Worm (Caenorhabditis elegans): Measurements from ENCODE around the gene Y116A8A.150.
"Not testable (repeated sequence)": the region's sequence is repeated elsewhere in the genome, so short reads cannot be mapped to it uniquely, and the experiment has no call there.

Y116A8A.150 gene

DNA sequence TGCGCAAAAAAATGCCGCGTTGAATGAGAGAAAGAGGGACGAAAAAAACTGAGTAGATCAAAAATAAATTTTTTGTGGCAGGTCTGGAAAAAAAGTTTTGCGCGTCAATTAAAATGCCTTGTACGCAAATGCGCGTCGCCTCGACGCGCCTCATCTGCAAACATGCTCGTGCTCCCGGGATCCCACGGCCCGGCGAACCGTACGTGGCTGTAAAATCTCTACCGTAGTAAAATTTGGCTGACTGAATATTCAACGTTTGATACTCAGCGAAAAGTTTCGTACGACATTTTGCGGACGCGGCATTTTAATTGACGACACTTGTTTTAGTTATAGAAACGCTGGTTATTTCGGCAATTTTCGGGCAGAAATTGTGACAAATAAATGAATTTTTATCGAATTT is 2.6 kb upstream of the Y116A8A.150 start (continued):
- TF ChIP-seq lin-1 (GFP tag; IDR thresholded peaks at IDR 0.05), result peak; percentile 96
- TF ChIP-seq mes-2 (tag; optimal IDR thresholded peaks at IDR 0.05; ENCODE audit: poor library complexity, severe bottlenecking), result peak; percentile 82
- TF ChIP-seq zfp-3 (GFP tag; conservative IDR thresholded peaks at IDR 0.05), result peak; percentile 98
- TF ChIP-seq tag-97 (GFP tag; IDR thresholded peaks at IDR 0.05), result peak; percentile 97
- peak; percentile 14 for TF ChIP-seq unc-130 (GFP tag; optimal IDR thresholded peaks at IDR 0.05)
- TF ChIP-seq dmd-6 (GFP tag; IDR thresholded peaks at IDR 0.05), result peak; percentile 97
- peak; percentile 98 for TF ChIP-seq snpc-1.2 (GFP tag; IDR thresholded peaks at IDR 0.05)
- peak; percentile 91; the same call in 1 of the 2 replicates for TF ChIP-seq daf-8 (GFP tag; IDR thresholded peaks at IDR 0.05)
- TF ChIP-seq Y105C5A.15 (GFP tag; IDR thresholded peaks at IDR 0.05), result peak; percentile 55; the same call in 1 of the 2 replicates
- TF ChIP-seq tra-1 (GFP tag; IDR thresholded peaks at IDR 0.05), result peak; percentile 95
- peak; percentile 64 for TF ChIP-seq T20F7.1 (GFP tag; optimal IDR thresholded peaks at IDR 0.05)
- peak; percentile 95 for TF ChIP-seq vab-7 (GFP tag; IDR thresholded peaks at IDR 0.05)
- TF ChIP-seq madf-5 (GFP tag; IDR thresholded peaks at IDR 0.05), result peak in 1 of 2 experiments; percentile 90; a peak in 1 of 4 replicates
- 0 out of 2 replicates have a peak, but pooled peaks have one; percentile 35 for TF ChIP-seq lim-7 (GFP tag; IDR thresholded peaks at IDR 0.05)
- peak; percentile 93 for TF ChIP-seq arid-1 (GFP tag; conservative IDR thresholded peaks at IDR 0.05)
- peak; percentile 37 for TF ChIP-seq dve-1 (tag; optimal IDR thresholded peaks at IDR 0.05; ENCODE audit: insufficient read depth)
- TF ChIP-seq dmd-9 (GFP tag; IDR thresholded peaks at IDR 0.05), result peak; percentile 99
- peak; percentile 94 for TF ChIP-seq saeg-2 (GFP tag; IDR thresholded peaks at IDR 0.05)
- TF ChIP-seq pha-4 (GFP tag; IDR thresholded peaks at IDR 0.05), result peak; percentile 97
- not testable (repeated sequence) for TF ChIP-seq pha-4 (tag; optimal IDR thresholded peaks at IDR 0.05); daf-16 (GFP tag; optimal IDR thresholded peaks at IDR 0.05)
- TF ChIP-seq F44E2.7 (GFP tag; IDR thresholded peaks at IDR 0.05), result 0 out of 2 replicates have a peak, but pooled peaks have one; percentile 21
- TF ChIP-seq mep-1 (tag; optimal IDR thresholded peaks at IDR 0.05), result peak; percentile 23
- TF ChIP-seq lin-29 (GFP tag; IDR thresholded peaks at IDR 0.05), result peak; percentile 99
- TF ChIP-seq Y48G9A.11 (GFP tag; IDR thresholded peaks at IDR 0.05), result peak; percentile 92
- peak; percentile 98 for TF ChIP-seq T26A8.4 (GFP tag; IDR thresholded peaks at IDR 0.05)
- TF ChIP-seq daf-16 (tag; optimal IDR thresholded peaks at IDR 0.05), result peak; percentile 21
- peak; percentile 84 for TF ChIP-seq mxl-2 (GFP tag; conservative IDR thresholded peaks at IDR 0.05)
- peak; percentile 86 for TF ChIP-seq ZK337.2 (GFP tag; IDR thresholded peaks at IDR 0.05)
- TF ChIP-seq nhr-42 (GFP tag; IDR thresholded peaks at IDR 0.05), result peak; percentile 99
- peak; percentile 68 for TF ChIP-seq F10B5.3 (tag; optimal IDR thresholded peaks at IDR 0.05)

ce11 chrIV:16843563-16843962 is 790 bp upstream of the Y116A8A.150 start:
- peak; percentile 90 for TF ChIP-seq snpc-1.2 (GFP tag; IDR thresholded peaks at IDR 0.05)
- TF ChIP-seq lin-38 (GFP tag; IDR thresholded peaks at IDR 0.05), result peak; percentile 21; the same call in 1 of the 2 replicates
- TF ChIP-seq lim-7 (GFP tag; IDR thresholded peaks at IDR 0.05), result peak; percentile 54; the same call in 1 of the 2 replicates
- 0 out of 2 replicates have a peak, but pooled peaks have one; percentile 12 for TF ChIP-seq vab-7 (GFP tag; IDR thresholded peaks at IDR 0.05)

DNA sequence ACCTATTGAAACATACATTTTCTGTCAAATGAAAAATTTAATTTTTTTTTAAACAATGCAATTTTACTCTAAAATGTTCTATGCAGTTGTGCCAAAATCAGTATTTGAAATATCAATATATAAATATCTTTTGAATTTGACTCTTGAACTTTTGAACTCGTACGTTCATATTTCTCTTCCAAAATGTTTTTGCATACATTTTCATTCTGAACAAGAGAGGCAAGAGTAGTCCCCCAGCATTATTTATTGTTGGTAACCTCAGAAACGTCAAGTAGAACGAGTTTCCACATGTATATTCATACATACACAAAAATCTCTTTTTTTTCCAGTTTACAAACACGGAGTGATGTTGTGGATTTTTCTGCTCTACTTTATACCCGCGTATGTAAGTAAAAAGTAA is 11.4 kb downstream of the Y116A8A.150 start, which contains the start of gene clec-194:
Gene clec-194, plus strand, starts transcription at position 301 of the 400 bp plus-strand sequence.
- TF ChIP-seq zfp-2 (tag; optimal IDR thresholded peaks at IDR 0.05) (no peak), T26A8.4 (GFP tag; IDR thresholded peaks at IDR 0.05) (no peak), ceh-62 (tag; optimal IDR thresholded peaks at IDR 0.05) (no peak)

ce11 chrIV:16829896-16830295 is 12.9 kb downstream of the Y116A8A.150 start, which contains the start of gene Y116A8A.7:
Gene Y116A8A.7, plus strand, starts transcription at chrIV:16830196.
- TF ChIP-seq zag-1 (tag; optimal IDR thresholded peaks at IDR 0.05), result no peak
- TF ChIP-seq ZK546.5 (tag; optimal IDR thresholded peaks at IDR 0.05), result no peak
- TF ChIP-seq nhr-10 (tag; optimal IDR thresholded peaks at IDR 0.05), result no peak
- TF ChIP-seq ama-1 (optimal IDR thresholded peaks at IDR 0.05), result no peak
- TF ChIP-seq lim-7 (GFP tag; IDR thresholded peaks at IDR 0.05), result no peak
- TF ChIP-seq nhr-111 (GFP tag; optimal IDR thresholded peaks at IDR 0.05), result no peak
- TF ChIP-seq T20F7.1 (GFP tag; optimal IDR thresholded peaks at IDR 0.05), result no peak
- no peak for TF ChIP-seq spr-1 (tag; optimal IDR thresholded peaks at IDR 0.05)
- TF ChIP-seq jun-1 (tag; optimal IDR thresholded peaks at IDR 0.05), result no peak
- no peak for TF ChIP-seq Y105C5A.15 (GFP tag; IDR thresholded peaks at IDR 0.05)
- TF ChIP-seq saeg-2 (GFP tag; IDR thresholded peaks at IDR 0.05), result no peak
